Fruit fly (Drosophila melanogaster) whole organism, wandering third instar larva: ENCODE data around the gene CG31125.

ENCODE experiments used
- OdsH ChIP-seq: fragments of 200-800 bp; sonication (Bioruptor generic); optimal IDR thresholded peaks from 2 replicates; lab custom pipeline; 2016; ENCODE audit warnings: missing biosample characterization, mild to moderate bottlenecking, missing genetic modification characterization
- sage ChIP-seq: fragments of 200-800 bp; sonication (Bioruptor generic); optimal IDR thresholded peaks from 2 replicates; lab custom pipeline; 2016; ENCODE audit warnings: missing biosample characterization, mild to moderate bottlenecking, missing genetic modification characterization

DNA sequence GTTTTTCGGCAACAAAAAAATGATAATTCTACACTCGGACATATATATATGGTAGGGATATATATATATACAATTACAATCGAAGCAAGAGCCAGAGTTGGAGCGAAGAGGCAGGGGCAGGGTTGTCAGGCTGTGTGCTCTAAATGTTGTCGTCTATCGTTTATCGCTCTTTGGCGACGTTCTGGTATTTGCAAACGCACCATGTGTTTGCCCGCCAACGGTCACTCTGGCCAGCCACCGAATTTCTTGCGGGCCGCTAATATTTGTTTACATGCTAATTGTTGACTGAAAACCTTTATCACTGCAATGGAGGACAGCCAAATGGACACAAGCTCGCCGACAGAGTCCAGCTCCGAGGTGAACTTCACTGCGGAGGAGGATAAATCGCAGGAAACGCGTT is 4.7 kb downstream of the CG31125 start, which contains the start of the genes puf and ash2:
- no peak for TF ChIP-seq OdsH (GFP tag; lab: Kevin White, UChicago)
- no peak for TF ChIP-seq sage (GFP tag; lab: Kevin White, UChicago)
